Fruit fly (Drosophila melanogaster) whole organism, embryonic: ENCODE measurements around the gene Trim9.

Experiments used
- BEAF-32 ChIP-seq: fragments of 200-800 bp; sonication (Bioruptor generic); optimal IDR thresholded peaks from 3 replicates; lab custom pipeline; 2017; ENCODE audit warnings: missing biosample characterization, missing genetic modification characterization, mild to moderate bottlenecking, moderate library complexity, missing genetic modification reagents
- CG10321 ChIP-seq: fragments of 200-800 bp; sonication (Bioruptor generic); IDR thresholded peaks from 2 replicates; pipeline ENCODE4 v1.3.6; 2022; ENCODE audit warnings: missing biosample characterization, missing genetic modification characterization
- CG10565 ChIP-seq: fragments of 200-800 bp; sonication (Bioruptor generic); optimal IDR thresholded peaks from 3 replicates; lab custom pipeline; 2016; ENCODE audit warnings: missing biosample characterization, mild to moderate bottlenecking, missing genetic modification characterization
- CG12236 ChIP-seq: fragments of 200-800 bp; sonication (Bioruptor generic); optimal IDR thresholded peaks from 2 replicates; lab custom pipeline; 2016; ENCODE audit warnings: missing biosample characterization, missing genetic modification characterization
- CG1603 ChIP-seq: fragments of 200-800 bp; sonication (Bioruptor generic); optimal IDR thresholded peaks from 2 replicates; lab custom pipeline; 2019; ENCODE audit warnings: missing biosample characterization, mild to moderate bottlenecking, missing genetic modification characterization, moderate library complexity
- CG16779 ChIP-seq: fragments of 200-800 bp; sonication (Bioruptor generic); IDR thresholded peaks from 2 replicates; pipeline ENCODE4 v1.3.6; 2022; ENCODE audit warnings: missing biosample characterization, missing genetic modification characterization
- CG17328 ChIP-seq: fragments of 200-800 bp; sonication (Bioruptor generic); IDR thresholded peaks from 2 replicates; pipeline ENCODE4 v1.3.6; 2022; ENCODE audit warnings: missing biosample characterization, missing genetic modification characterization
- CG17568 ChIP-seq: fragments of 200-800 bp; sonication (Bioruptor generic); optimal IDR thresholded peaks from 2 replicates; lab custom pipeline; 2018; ENCODE audit warnings: missing biosample characterization, mild to moderate bottlenecking, missing genetic modification characterization, moderate library complexity
- CG17612 ChIP-seq: fragments of 200-800 bp; sonication (Bioruptor generic); IDR thresholded peaks from 2 replicates; pipeline ENCODE4 v1.3.6; 2022; ENCODE audit warnings: missing biosample characterization, missing genetic modification characterization
- CG2129 ChIP-seq: fragments of 200-800 bp; sonication (Bioruptor generic); IDR thresholded peaks from 2 replicates; pipeline ENCODE4 v1.3.6; 2022; ENCODE audit warnings: missing biosample characterization, missing genetic modification characterization; ENCODE audit not compliant: partially characterized antibody
- CG2202 ChIP-seq: fragments of 200-800 bp; sonication (Bioruptor generic); optimal IDR thresholded peaks from 2 replicates; lab custom pipeline; 2018; ENCODE audit warnings: missing biosample characterization, mild to moderate bottlenecking, missing genetic modification characterization
- CG2712 ChIP-seq: fragments of 200-800 bp; optimal IDR thresholded peaks from 3 replicates; lab custom pipeline; 2019; ENCODE audit warnings: missing biosample characterization, mild to moderate bottlenecking, missing genetic modification characterization, moderate library complexity
- CG31388 ChIP-seq: fragments of 200-800 bp; sonication (Bioruptor generic); optimal IDR thresholded peaks from 2 replicates; lab custom pipeline; 2016; ENCODE audit warnings: missing biosample characterization, missing genetic modification characterization
- CG31441 ChIP-seq: fragments of 200-800 bp; sonication (Bioruptor generic); IDR thresholded peaks from 2 replicates; pipeline ENCODE4 v1.3.6; 2022; ENCODE audit warnings: missing biosample characterization, missing genetic modification characterization
- CG4282 ChIP-seq: fragments of 200-800 bp; sonication (Bioruptor generic); optimal IDR thresholded peaks from 2 replicates; lab custom pipeline; 2016; ENCODE audit warnings: missing biosample characterization, missing genetic modification characterization
- CG4360 ChIP-seq: fragments of 200-800 bp; sonication (Bioruptor generic); IDR thresholded peaks from 2 replicates; pipeline ENCODE4 v1.3.6; 2022; ENCODE audit warnings: missing biosample characterization, missing genetic modification characterization
- CG7556 ChIP-seq: fragments of 200-800 bp; sonication (Bioruptor generic); optimal IDR thresholded peaks from 2 replicates; lab custom pipeline; 2017; ENCODE audit warnings: missing biosample characterization, mild to moderate bottlenecking, missing genetic modification characterization
- CG7786 ChIP-seq: fragments of 200-800 bp; sonication (Bioruptor generic); optimal IDR thresholded peaks from 2 replicates; lab custom pipeline; 2016; ENCODE audit warnings: missing biosample characterization, missing genetic modification characterization
- CG7839 ChIP-seq: fragments of 200-800 bp; sonication (Bioruptor generic); optimal IDR thresholded peaks from 3 replicates; lab custom pipeline; 2018; ENCODE audit warnings: missing biosample characterization, mild to moderate bottlenecking, missing genetic modification characterization, moderate library complexity
- CG9797 ChIP-seq: fragments of 200-800 bp; sonication (Bioruptor generic); optimal IDR thresholded peaks from 3 replicates; lab custom pipeline; 2018; ENCODE audit warnings: missing biosample characterization, mild to moderate bottlenecking, missing genetic modification characterization
- Dip3 ChIP-seq: fragments of 200-800 bp; sonication (Bioruptor generic); optimal IDR thresholded peaks from 3 replicates; lab custom pipeline; 2016; ENCODE audit warnings: missing biosample characterization, missing genetic modification characterization
- Dll ChIP-seq: fragments of 200-800 bp; sonication (Bioruptor generic); IDR thresholded peaks from 4 replicates; pipeline ENCODE4 v1.3.6; 2022; ENCODE audit warnings: missing biosample characterization, missing genetic modification characterization; ENCODE audit not compliant: partially characterized antibody
- Doc3 ChIP-seq: fragments of 200-800 bp; sonication (Bioruptor generic); IDR thresholded peaks from 3 replicates; pipeline ENCODE4 v1.3.6; 2022; ENCODE audit warnings: missing biosample characterization, missing genetic modification characterization; ENCODE audit not compliant: partially characterized antibody
- ERR ChIP-seq: fragments of 200-800 bp; sonication (Bioruptor generic); optimal IDR thresholded peaks from 2 replicates; lab custom pipeline; 2016; ENCODE audit warnings: missing biosample characterization, missing genetic modification characterization
- Eip74EF ChIP-seq, 2 experiments: fragments of 200-800 bp in 1 of 2; fragments of >200 bp in 1 of 2; sonication (Bioruptor generic) in 1 of 2; optimal IDR thresholded peaks; 2 replicates each; lab custom pipeline; 2017 to 2019; ENCODE audit warnings: missing biosample characterization in 2 of 2, missing genetic modification characterization in 2 of 2, mild to moderate bottlenecking in 1 of 2, moderate library complexity in 1 of 2
- Elba2 ChIP-seq: fragments of 200-800 bp; sonication (Bioruptor generic); optimal IDR thresholded peaks from 3 replicates; lab custom pipeline; 2016; ENCODE audit warnings: missing biosample characterization, missing genetic modification characterization
- Fer2 ChIP-seq: fragments of 200-800 bp; sonication (Bioruptor generic); optimal IDR thresholded peaks from 2 replicates; lab custom pipeline; 2018; ENCODE audit warnings: missing biosample characterization, mild to moderate bottlenecking, missing genetic modification characterization, moderate library complexity
- HLHmδ ChIP-seq: fragments of 200-800 bp; sonication (Bioruptor generic); optimal IDR thresholded peaks from 2 replicates; lab custom pipeline; 2018; ENCODE audit warnings: missing biosample characterization, mild to moderate bottlenecking, missing genetic modification characterization, moderate library complexity
- Mad ChIP-seq: fragments of 200-800 bp; sonication (Bioruptor generic); optimal IDR thresholded peaks from 2 replicates; lab custom pipeline; 2016; ENCODE audit warnings: missing biosample characterization, missing genetic modification characterization
- Meics ChIP-seq: fragments of 200-800 bp; sonication (Bioruptor generic); optimal IDR thresholded peaks from 2 replicates; lab custom pipeline; 2017; ENCODE audit warnings: missing biosample characterization, mild to moderate bottlenecking, missing genetic modification characterization
- Pdp1 ChIP-seq, 2 experiments: fragments of 200-800 bp; sonication (Bioruptor generic); optimal IDR thresholded peaks; 3 replicates each; lab custom pipeline; 2016; ENCODE audit warnings: missing biosample characterization in 2 of 2, missing genetic modification characterization in 2 of 2, mild to moderate bottlenecking in 1 of 2, moderate library complexity in 1 of 2
- ara ChIP-seq: fragments of 200-800 bp; sonication (Bioruptor generic); IDR thresholded peaks from 2 replicates; pipeline ENCODE4 v1.3.6; 2022; ENCODE audit warnings: missing biosample characterization, missing genetic modification characterization
- ase ChIP-seq: fragments of 200-800 bp; sonication (Bioruptor generic); IDR thresholded peaks from 3 replicates; pipeline ENCODE4 v1.3.6; 2022; ENCODE audit warnings: missing biosample characterization, missing genetic modification characterization
- bigmax ChIP-seq: fragments of 200-800 bp; sonication (Bioruptor generic); optimal IDR thresholded peaks from 2 replicates; lab custom pipeline; 2018; ENCODE audit warnings: missing biosample characterization, mild to moderate bottlenecking, missing genetic modification characterization
- cato ChIP-seq: fragments of 200-800 bp; sonication (Bioruptor generic); optimal IDR thresholded peaks from 2 replicates; lab custom pipeline; 2016; ENCODE audit warnings: missing biosample characterization, missing genetic modification characterization, borderline replicate concordance
- ci ChIP-seq: fragments of 200-800 bp; sonication (Bioruptor generic); IDR thresholded peaks from 3 replicates; pipeline ENCODE4 v1.3.6; 2022; ENCODE audit warnings: missing biosample characterization, missing genetic modification characterization
- da ChIP-seq: fragments of 200-800 bp; sonication (Bioruptor generic); optimal IDR thresholded peaks from 2 replicates; lab custom pipeline; 2016; ENCODE audit warnings: missing biosample characterization, missing genetic modification characterization
- eve ChIP-seq, 2 experiments: fragments of >200 bp; optimal IDR thresholded peaks; 2 replicates each; lab custom pipeline; 2017; ENCODE audit warnings: missing biosample characterization in 2 of 2, missing genetic modification characterization in 2 of 2
- fru ChIP-seq: fragments of >200 bp; optimal IDR thresholded peaks from 2 replicates; lab custom pipeline; 2017
- gce ChIP-seq: fragments of 200-800 bp; sonication (Bioruptor generic); IDR thresholded peaks from 3 replicates; pipeline ENCODE4 v1.3.6; 2022; ENCODE audit warnings: missing biosample characterization, missing genetic modification characterization
- hbn ChIP-seq: fragments of 200-800 bp; sonication (Bioruptor generic); IDR thresholded peaks from 2 replicates; pipeline ENCODE4 v1.3.6; 2022; ENCODE audit warnings: missing biosample characterization, missing genetic modification characterization; ENCODE audit not compliant: partially characterized antibody
- knrl ChIP-seq: fragments of 200-800 bp; sonication (Bioruptor generic); IDR thresholded peaks from 3 replicates; pipeline ENCODE4 v1.3.6; 2022; ENCODE audit warnings: missing biosample characterization, missing genetic modification characterization; ENCODE audit not compliant: partially characterized antibody
- lmd ChIP-seq: fragments of 200-800 bp; sonication (Bioruptor generic); IDR thresholded peaks from 2 replicates; pipeline ENCODE4 v1.3.6; 2022; ENCODE audit warnings: missing biosample characterization, missing genetic modification characterization
- ranshi ChIP-seq: fragments of 200-800 bp; sonication (Bioruptor generic); IDR thresholded peaks from 2 replicates; pipeline ENCODE4 v1.3.6; 2022; ENCODE audit warnings: missing biosample characterization, missing genetic modification characterization
- row ChIP-seq: fragments of 200-800 bp; sonication (Bioruptor generic); IDR thresholded peaks from 3 replicates; pipeline ENCODE4 v1.3.6; 2022; ENCODE audit warnings: missing biosample characterization, missing genetic modification characterization
- seq ChIP-seq: fragments of 200-800 bp; sonication (Bioruptor generic); IDR thresholded peaks from 2 replicates; pipeline ENCODE4 v1.3.6; 2022; ENCODE audit warnings: missing biosample characterization, missing genetic modification characterization
- slp2 ChIP-seq: fragments of 200-800 bp; sonication (Bioruptor generic); optimal IDR thresholded peaks from 2 replicates; lab custom pipeline; 2016; ENCODE audit warnings: missing biosample characterization, missing genetic modification characterization
- sna ChIP-seq: fragments of 200-800 bp; sonication (Bioruptor generic); IDR thresholded peaks from 2 replicates; pipeline ENCODE4 v1.3.6; 2022; ENCODE audit warnings: missing biosample characterization, missing genetic modification characterization; ENCODE audit not compliant: partially characterized antibody
- tgo ChIP-seq: fragments of 200-800 bp; sonication (Bioruptor generic); IDR thresholded peaks from 3 replicates; pipeline ENCODE4 v1.3.6; 2022; ENCODE audit warnings: missing biosample characterization, missing genetic modification characterization
- vfl ChIP-seq: fragments of 200-800 bp; sonication (Bioruptor generic); optimal IDR thresholded peaks from 2 replicates; lab custom pipeline; 2016; ENCODE audit warnings: missing biosample characterization, missing genetic modification characterization
- zen2 ChIP-seq: fragments of 200-800 bp; sonication (Bioruptor generic); IDR thresholded peaks from 3 replicates; pipeline ENCODE4 v1.3.6; 2022; ENCODE audit warnings: missing biosample characterization, missing genetic modification characterization; ENCODE audit not compliant: partially characterized antibody

Trim9 gene

DNA sequence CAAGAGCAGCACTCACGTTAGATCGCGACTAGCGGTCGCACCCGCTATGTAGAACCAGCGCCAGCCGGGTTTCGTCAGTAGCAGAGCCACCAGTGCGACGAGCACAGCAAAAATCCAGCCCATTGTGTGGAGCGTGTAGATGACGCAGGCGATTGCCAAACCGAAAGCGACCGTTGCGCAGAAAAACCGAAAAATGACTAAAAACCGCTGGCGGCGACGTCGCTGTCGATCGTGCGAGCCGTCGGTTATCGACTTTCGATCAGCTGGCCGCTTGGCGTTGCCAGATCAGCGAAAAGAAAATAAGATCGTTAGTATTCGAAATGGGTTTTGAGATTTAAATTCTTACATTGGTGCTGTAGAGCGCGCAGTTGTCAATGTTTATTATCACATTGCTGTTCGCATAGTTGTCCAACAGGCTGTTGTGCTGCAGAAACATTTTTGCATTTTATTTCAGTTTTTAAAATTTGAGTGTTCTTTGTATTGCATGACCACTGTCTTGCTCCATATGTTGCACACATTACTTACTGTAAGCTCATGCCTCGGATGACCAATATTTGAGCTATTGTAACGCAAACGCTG is 28.1 kb upstream of the Trim9 start (continued):
- no peak for TF ChIP-seq CG2202
- TF ChIP-seq vfl (GFP tag; lab: Kevin White, UChicago) = no peak
- TF ChIP-seq slp2 (GFP tag; lab: Kevin White, UChicago) = peak; percentile 7
- TF ChIP-seq seq (GFP tag; lab: Robert Waterston, UW) = 0 out of 2 replicates have a peak, but pooled peaks have one; percentile 7
- TF ChIP-seq CG31388 = peak; percentile 7
- TF ChIP-seq sna (GFP tag; lab: Robert Waterston, UW) = no peak
- TF ChIP-seq CG4282 (GFP tag; lab: Kevin White, UChicago) = no peak
- no peak for TF ChIP-seq gce (GFP tag; lab: Robert Waterston, UW)
- TF ChIP-seq Mad = no peak
- TF ChIP-seq CG10565 (GFP tag; lab: Kevin White, UChicago) = no peak
- no peak for TF ChIP-seq fru (lab: Kevin White, UChicago)
- TF ChIP-seq CG16779 (GFP tag; lab: Robert Waterston, UW) = 0 out of 2 replicates have a peak, but pooled peaks have one; percentile 18
- peak; percentile 50 for TF ChIP-seq ERR (GFP tag; lab: Kevin White, UChicago)
- 0 out of 2 replicates have a peak, but pooled peaks have one; percentile 26 for TF ChIP-seq ara
- TF ChIP-seq Elba2 (GFP tag; lab: Kevin White, UChicago) = no peak
- peak; percentile 23 for TF ChIP-seq CG17568
- peak; percentile 38 for TF ChIP-seq Meics (GFP tag; lab: Kevin White, UChicago)
- TF ChIP-seq da = no peak
- peak; percentile 50 for TF ChIP-seq lmd (GFP tag; lab: Robert Waterston, UW)
- no peak for TF ChIP-seq CG7786 (GFP tag; lab: Kevin White, UChicago)
- TF ChIP-seq CG4360 (GFP tag; lab: Robert Waterston, UW) = 0 out of 2 replicates have a peak, but pooled peaks have one; percentile 28
- no peak for TF ChIP-seq CG12236 (GFP tag; lab: Kevin White, UChicago)
- no peak for TF ChIP-seq CG10321
- TF ChIP-seq Eip74EF (GFP tag; optimal IDR thresholded peaks at IDR 0.05; lab: Kevin White, UChicago) = peak in 1 of 2 experiments; percentile 14
- peak; percentile 78; the same call in 2 of the 3 replicates for TF ChIP-seq ci (GFP tag; lab: Robert Waterston, UW)
- 0 out of 2 replicates have a peak, but pooled peaks have one; percentile 14 for TF ChIP-seq CG17612 (GFP tag; lab: Robert Waterston, UW)
- no peak for TF ChIP-seq bigmax (GFP tag; lab: Kevin White, UChicago)
- TF ChIP-seq CG7839 (tag; lab: Kevin White, UChicago) = peak; percentile 22
- TF ChIP-seq ase = no peak
- TF ChIP-seq CG2712 = no peak
- TF ChIP-seq Doc3 (GFP tag; lab: Robert Waterston, UW) = no peak
- TF ChIP-seq CG9797 (GFP tag; lab: Kevin White, UChicago) = peak; percentile 6
- no peak for TF ChIP-seq Dll
- TF ChIP-seq CG7556 (GFP tag; lab: Kevin White, UChicago) = peak; percentile 58
- TF ChIP-seq cato (GFP tag; lab: Kevin White, UChicago) = no peak
- TF ChIP-seq Dip3 (GFP tag; lab: Kevin White, UChicago) = peak; percentile 22
- TF ChIP-seq CG31441 (GFP tag; lab: Robert Waterston, UW) = peak; percentile 47
- TF ChIP-seq Fer2 (tag; lab: Kevin White, UChicago) = no peak

DNA sequence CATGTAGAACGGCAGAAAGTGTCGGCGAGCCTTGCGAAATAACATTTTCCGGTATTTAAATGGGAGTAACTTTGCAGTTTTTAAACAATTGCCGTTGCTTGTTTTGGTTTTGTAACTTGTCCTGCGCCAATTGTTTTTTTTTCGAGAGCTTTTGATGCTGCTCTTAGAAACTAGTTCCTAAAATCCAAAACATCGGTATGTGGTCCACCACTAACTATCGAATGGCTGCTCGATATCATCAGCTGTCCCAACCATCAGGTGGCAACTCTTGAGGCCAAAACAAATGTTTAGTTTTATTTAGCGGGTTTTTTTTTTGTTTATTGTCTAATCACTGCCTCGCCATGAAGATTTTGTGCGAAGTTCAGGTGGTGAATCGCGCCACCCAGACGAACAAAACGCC is 27.6 kb upstream of the Trim9 start, which contains the start of the genes Fatp1 and Lrr47:
Gene Fatp1 (minus strand): TSS at position 134 of the 400 bp plus-strand sequence.
Gene Lrr47 (plus strand): TSS at position 251 of the 400 bp plus-strand sequence.
- TF ChIP-seq hbn (GFP tag; lab: Robert Waterston, UW) (peak; percentile 85), HLHmδ (GFP tag; lab: Kevin White, UChicago) (no peak), knrl (GFP tag; lab: Robert Waterston, UW) (peak; percentile 88), tgo (GFP tag; lab: Robert Waterston, UW) (no peak), CG17328 (GFP tag; lab: Robert Waterston, UW) (no peak), CG1603 (tag; lab: Kevin White, UChicago) (peak; percentile 4), row (GFP tag; lab: Robert Waterston, UW) (peak; percentile 71), Pdp1 (GFP tag; optimal IDR thresholded peaks at IDR 0.05; lab: Kevin White, UChicago) (peak in 1 of 2 experiments; percentile 54), ranshi (GFP tag; lab: Robert Waterston, UW) (no peak), eve (GFP tag; optimal IDR thresholded peaks at IDR 0.05; lab: Kevin White, UChicago) (no peak), CG2129 (GFP tag; lab: Robert Waterston, UW) (peak; percentile 71; the same call in 1 of the 2 replicates), BEAF-32 (GFP tag; lab: Kevin White, UChicago) (peak; percentile 91), zen2 (GFP tag; lab: Robert Waterston, UW) (peak; percentile 68; the same call in 2 of the 3 replicates)
